Fruit fly (Drosophila melanogaster): ENCODE measurements around the gene Tl.

DNA sequence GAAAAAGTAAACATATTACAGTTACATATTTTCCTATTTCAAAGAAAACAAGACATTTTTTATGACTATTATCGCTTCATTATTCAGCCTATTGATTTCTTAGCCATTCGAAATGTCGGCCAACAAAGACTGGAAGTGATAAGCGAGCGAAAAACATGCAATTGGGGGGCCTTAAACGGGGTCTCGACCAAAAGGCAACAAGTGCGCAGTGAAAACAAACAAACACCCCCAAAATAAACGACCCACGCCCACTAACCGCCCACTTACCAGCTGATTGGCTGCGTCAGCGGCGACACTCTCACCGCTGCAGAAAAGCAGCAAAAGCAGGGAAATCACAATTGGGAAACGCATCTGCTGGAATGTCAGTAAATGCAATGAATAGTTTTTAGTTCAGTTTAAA lies 63.4 kb downstream of the Tl start:
- no peak for TF ChIP-seq kay (GFP tag; ENCODE audit: borderline replicate concordance)
- no peak for TF ChIP-seq CG1620 (GFP tag; optimal IDR thresholded peaks at IDR 0.05)
- TF ChIP-seq CG11617 (GFP tag; optimal IDR thresholded peaks at IDR 0.05): no peak
- TF ChIP-seq CG7101 (tag; optimal IDR thresholded peaks at IDR 0.05): no peak
- TF ChIP-seq cic (GFP tag; optimal IDR thresholded peaks at IDR 0.05): no peak
- TF ChIP-seq Hr96 (GFP tag; optimal IDR thresholded peaks at IDR 0.05): no peak
- TF ChIP-seq CG33017 (tag; optimal IDR thresholded peaks at IDR 0.05): no peak
- TF ChIP-seq toe (GFP tag; optimal IDR thresholded peaks at IDR 0.05): no peak
- no peak for TF ChIP-seq tj (GFP tag; optimal IDR thresholded peaks at IDR 0.05)
